Worm (Caenorhabditis elegans) whole organism, young adult: Measurements from ENCODE around the gene E04F6.15.

Source experiments
- B0019.2 ChIP-seq: fragments of 200-800 bp; sonication (Bioruptor generic); conservative IDR thresholded peaks from 2 replicates; pipeline ENCODE4 v1.3.6; 2022; ENCODE audit warnings: missing genetic modification reagents, missing genetic modification characterization, missing compliant biosample characterization
- C06A6.2 ChIP-seq: fragments of 200-800 bp; sonication (Bioruptor generic); conservative IDR thresholded peaks from 2 replicates; pipeline ENCODE4 v1.3.6; 2022; ENCODE audit warnings: missing genetic modification characterization, missing compliant biosample characterization
- D2030.7 ChIP-seq: fragments of 200-800 bp; sonication (Bioruptor generic); IDR thresholded peaks from 2 replicates; pipeline ENCODE4 v1.3.6; 2022; ENCODE audit warnings: missing genetic modification reagents, missing genetic modification characterization, missing compliant biosample characterization
- F22D6.2 ChIP-seq: sonication (generic microtip); optimal IDR thresholded peaks from 2 replicates; lab custom pipeline; 2016; ENCODE audit warnings: mild to moderate bottlenecking, missing genetic modification characterization, missing compliant biosample characterization
- F23B12.7 ChIP-seq: sonication (generic microtip); optimal IDR thresholded peaks from 2 replicates; lab custom pipeline; 2017; ENCODE audit warnings: missing genetic modification characterization, mild to moderate bottlenecking, missing compliant biosample characterization, antibody characterized with exemption, moderate library complexity; ENCODE audit not compliant: insufficient read depth
- F37B4.10 ChIP-seq: fragments of 200-800 bp; sonication (Bioruptor generic); IDR thresholded peaks from 2 replicates; pipeline ENCODE4 v1.3.6; 2022; ENCODE audit warnings: missing genetic modification characterization, missing compliant biosample characterization
- F55B11.4 ChIP-seq: sonication (generic microtip); optimal IDR thresholded peaks from 2 replicates; lab custom pipeline; 2016; ENCODE audit warnings: missing compliant biosample characterization, missing genetic modification characterization, borderline replicate concordance; ENCODE audit not compliant: insufficient read depth
- F57A8.1 ChIP-seq: fragments of 200-800 bp; sonication (Bioruptor generic); optimal IDR thresholded peaks from 2 replicates; lab custom pipeline; 2018; ENCODE audit warnings: mild to moderate bottlenecking, missing genetic modification characterization, moderate library complexity, missing compliant biosample characterization
- F57C9.4 ChIP-seq: sonication (generic microtip); optimal IDR thresholded peaks from 2 replicates; lab custom pipeline; 2017; ENCODE audit warnings: mild to moderate bottlenecking, missing genetic modification characterization, missing compliant biosample characterization
- K11D2.4 ChIP-seq: fragments of 200-800 bp; sonication (Bioruptor generic); IDR thresholded peaks from 2 replicates; pipeline ENCODE4 v1.3.6; 2022; ENCODE audit warnings: missing genetic modification reagents, missing genetic modification characterization, missing compliant biosample characterization
- K12H6.12 ChIP-seq: fragments of 200-800 bp; sonication (Bioruptor generic); optimal IDR thresholded peaks from 2 replicates; lab custom pipeline; 2018; ENCODE audit warnings: mild to moderate bottlenecking, missing genetic modification characterization, missing compliant biosample characterization
- Y53F4B.3 ChIP-seq: fragments of 200-800 bp; sonication (Bioruptor generic); IDR thresholded peaks from 2 replicates; pipeline ENCODE4 v1.3.6; 2022; ENCODE audit warnings: missing genetic modification reagents, missing genetic modification characterization, missing compliant biosample characterization
- Y95B8A.8 ChIP-seq: fragments of 200-800 bp; sonication (Bioruptor generic); IDR thresholded peaks from 2 replicates; pipeline ENCODE4 v1.3.6; 2022; ENCODE audit warnings: missing genetic modification reagents, missing genetic modification characterization, missing compliant biosample characterization
- ZK185.1 ChIP-seq: sonication (generic microtip); optimal IDR thresholded peaks from 2 replicates; lab custom pipeline; 2016; ENCODE audit warnings: mild to moderate bottlenecking, missing genetic modification characterization, missing compliant biosample characterization; ENCODE audit not compliant: poor library complexity, severe bottlenecking
- akir-1 ChIP-seq: fragments of 200-800 bp; sonication (Bioruptor generic); optimal IDR thresholded peaks from 2 replicates; lab custom pipeline; 2018; ENCODE audit warnings: mild to moderate bottlenecking, missing genetic modification characterization, moderate library complexity, missing compliant biosample characterization
- atf-7 ChIP-seq: sonication (generic microtip); optimal IDR thresholded peaks from 2 replicates; lab custom pipeline; 2017; ENCODE audit warnings: mild to moderate bottlenecking, missing genetic modification characterization, missing compliant biosample characterization
- athp-1 ChIP-seq: sonication (generic microtip); optimal IDR thresholded peaks from 2 replicates; lab custom pipeline; 2017; ENCODE audit warnings: mild to moderate bottlenecking, missing genetic modification characterization, missing compliant biosample characterization
- attf-5 ChIP-seq: fragments of 200-800 bp; sonication (Bioruptor generic); optimal IDR thresholded peaks from 2 replicates; lab custom pipeline; 2018; ENCODE audit warnings: mild to moderate bottlenecking, missing genetic modification characterization, missing compliant biosample characterization
- bed-1 ChIP-seq: fragments of 200-800 bp; sonication (Bioruptor generic); IDR thresholded peaks from 2 replicates; pipeline ENCODE4 v1.3.6; 2022; ENCODE audit warnings: missing genetic modification reagents, missing genetic modification characterization, missing compliant biosample characterization
- ccch-3 ChIP-seq: fragments of 200-800 bp; sonication (Bioruptor generic); optimal IDR thresholded peaks from 2 replicates; lab custom pipeline; 2018; ENCODE audit warnings: mild to moderate bottlenecking, missing genetic modification characterization, missing compliant biosample characterization
- ceh-100 ChIP-seq: fragments of 200-800 bp; sonication (Bioruptor generic); IDR thresholded peaks from 2 replicates; pipeline ENCODE4 v1.3.6; 2022; ENCODE audit warnings: missing genetic modification reagents, missing genetic modification characterization, missing compliant biosample characterization
- ceh-40 ChIP-seq: fragments of 200-800 bp; sonication (Bioruptor generic); IDR thresholded peaks from 2 replicates; pipeline ENCODE4 v1.3.6; 2022; ENCODE audit warnings: missing genetic modification characterization, missing compliant biosample characterization
- ceh-58 ChIP-seq: fragments of 200-800 bp; sonication (Bioruptor generic); IDR thresholded peaks from 2 replicates; pipeline ENCODE4 v1.3.6; 2022; ENCODE audit warnings: missing genetic modification characterization, missing compliant biosample characterization
- ceh-79 ChIP-seq: sonication (generic microtip); optimal IDR thresholded peaks from 2 replicates; lab custom pipeline; 2017; ENCODE audit warnings: mild to moderate bottlenecking, missing genetic modification characterization, missing compliant biosample characterization
- dox-1 ChIP-seq: fragments of 200-800 bp; sonication (Bioruptor generic); IDR thresholded peaks from 2 replicates; pipeline ENCODE4 v1.3.6; 2022; ENCODE audit warnings: missing genetic modification reagents, missing genetic modification characterization, missing compliant biosample characterization
- egrh-3 ChIP-seq: fragments of 200-800 bp; sonication (Bioruptor generic); IDR thresholded peaks from 2 replicates; pipeline ENCODE4 v1.3.6; 2022; ENCODE audit warnings: missing genetic modification reagents, missing genetic modification characterization, missing compliant biosample characterization
- gei-17 ChIP-seq: fragments of 200-800 bp; sonication (Bioruptor generic); optimal IDR thresholded peaks from 2 replicates; lab custom pipeline; 2018; ENCODE audit warnings: mild to moderate bottlenecking, missing genetic modification characterization, missing compliant biosample characterization
- him-1 ChIP-seq: sonication (generic microtip); optimal IDR thresholded peaks from 2 replicates; lab custom pipeline; 2016; ENCODE audit warnings: missing genotype, missing genetic modification reagents, missing genetic modification characterization, missing compliant biosample characterization
- hmg-1.2 ChIP-seq: fragments of 200-800 bp; sonication (Bioruptor generic); IDR thresholded peaks from 2 replicates; pipeline ENCODE4 v1.3.6; 2022; ENCODE audit warnings: missing genetic modification reagents, missing genetic modification characterization, missing compliant biosample characterization
- hmg-20 ChIP-seq: fragments of 200-800 bp; sonication (Bioruptor generic); IDR thresholded peaks from 2 replicates; pipeline ENCODE4 v1.3.6; 2022; ENCODE audit warnings: missing genetic modification reagents, missing genetic modification characterization, missing compliant biosample characterization
- let-607 ChIP-seq, 2 experiments: fragments of 200-800 bp in 1 of 2; sonication (Bioruptor generic) in 1 of 2; sonication (generic microtip) in 1 of 2; optimal IDR thresholded peaks; 2 replicates each; lab custom pipeline; 2016 to 2018; ENCODE audit warnings: mild to moderate bottlenecking in 2 of 2, missing compliant biosample characterization in 2 of 2, missing genetic modification characterization in 2 of 2, moderate library complexity in 2 of 2, missing genotype in 1 of 2
- lin-54 ChIP-seq: fragments of 200-800 bp; sonication (Bioruptor generic); optimal IDR thresholded peaks from 2 replicates; lab custom pipeline; 2018; ENCODE audit warnings: mild to moderate bottlenecking, missing genetic modification characterization, missing compliant biosample characterization
- lsl-1 ChIP-seq: fragments of 200-800 bp; sonication (Bioruptor generic); optimal IDR thresholded peaks from 2 replicates; lab custom pipeline; 2018; ENCODE audit warnings: mild to moderate bottlenecking, missing genetic modification characterization, moderate library complexity, missing compliant biosample characterization
- madf-10 ChIP-seq: sonication (generic microtip); optimal IDR thresholded peaks from 2 replicates; lab custom pipeline; 2016; ENCODE audit warnings: mild to moderate bottlenecking, missing genetic modification characterization, missing compliant biosample characterization
- mcd-1 ChIP-seq: fragments of 200-800 bp; sonication (Bioruptor generic); IDR thresholded peaks from 2 replicates; pipeline ENCODE4 v1.3.6; 2022; ENCODE audit warnings: missing genetic modification reagents, missing genetic modification characterization, missing compliant biosample characterization
- mel-28 ChIP-seq: sonication (generic microtip); optimal IDR thresholded peaks from 2 replicates; lab custom pipeline; 2016; ENCODE audit warnings: borderline replicate concordance, mild to moderate bottlenecking, missing genetic modification characterization, missing compliant biosample characterization
- mxl-1 ChIP-seq: sonication (generic microtip); optimal IDR thresholded peaks from 2 replicates; lab custom pipeline; 2016; ENCODE audit warnings: missing genetic modification characterization, missing compliant biosample characterization
- nfyb-1 ChIP-seq: fragments of 200-800 bp; sonication (Bioruptor generic); IDR thresholded peaks from 2 replicates; pipeline ENCODE4 v1.3.6; 2022; ENCODE audit warnings: missing genetic modification reagents, missing genetic modification characterization, missing compliant biosample characterization
- nhr-120 ChIP-seq: fragments of 200-800 bp; sonication (Bioruptor generic); IDR thresholded peaks from 2 replicates; pipeline ENCODE4 v1.3.6; 2022; ENCODE audit warnings: missing genetic modification characterization, missing compliant biosample characterization
- nhr-90 ChIP-seq: sonication (generic microtip); optimal IDR thresholded peaks from 2 replicates; lab custom pipeline; 2016; ENCODE audit warnings: missing genotype, mild to moderate bottlenecking, missing genetic modification characterization, missing compliant biosample characterization
- pha-4 ChIP-seq: fragments of 150-350 bp; sonication (generic microtip); optimal IDR thresholded peaks from 2 replicates; lab custom pipeline; 2014; ENCODE audit warnings: missing biosample characterization, missing genetic modification reagents, missing genetic modification characterization
- sea-2 ChIP-seq: fragments of 200-800 bp; sonication (Bioruptor generic); IDR thresholded peaks from 2 replicates; pipeline ENCODE4 v1.3.6; 2022; ENCODE audit warnings: missing genetic modification characterization, missing compliant biosample characterization
- snpc-1.3 ChIP-seq: sonication (generic microtip); optimal IDR thresholded peaks from 2 replicates; lab custom pipeline; 2017; ENCODE audit warnings: missing genetic modification characterization, mild to moderate bottlenecking, missing compliant biosample characterization, antibody characterized with exemption, moderate library complexity, missing genotype, missing genetic modification reagents; ENCODE audit not compliant: insufficient read depth
- ztf-18 ChIP-seq: sonication (generic microtip); optimal IDR thresholded peaks from 2 replicates; lab custom pipeline; 2016; ENCODE audit warnings: missing genotype, mild to moderate bottlenecking, missing genetic modification characterization, missing compliant biosample characterization
- ztf-22 ChIP-seq: fragments of 200-800 bp; sonication (Bioruptor generic); optimal IDR thresholded peaks from 2 replicates; lab custom pipeline; 2018; ENCODE audit warnings: mild to moderate bottlenecking, missing genetic modification characterization, moderate library complexity, missing compliant biosample characterization
- ztf-28 ChIP-seq: fragments of 200-800 bp; sonication (Bioruptor generic); IDR thresholded peaks from 2 replicates; pipeline ENCODE4 v1.3.6; 2022; ENCODE audit warnings: missing genetic modification reagents, missing genetic modification characterization, missing compliant biosample characterization
- ztf-3 ChIP-seq: fragments of 200-800 bp; sonication (Bioruptor generic); optimal IDR thresholded peaks from 2 replicates; lab custom pipeline; 2018; ENCODE audit warnings: mild to moderate bottlenecking, missing genetic modification characterization, missing compliant biosample characterization

E04F6.15 gene

DNA sequence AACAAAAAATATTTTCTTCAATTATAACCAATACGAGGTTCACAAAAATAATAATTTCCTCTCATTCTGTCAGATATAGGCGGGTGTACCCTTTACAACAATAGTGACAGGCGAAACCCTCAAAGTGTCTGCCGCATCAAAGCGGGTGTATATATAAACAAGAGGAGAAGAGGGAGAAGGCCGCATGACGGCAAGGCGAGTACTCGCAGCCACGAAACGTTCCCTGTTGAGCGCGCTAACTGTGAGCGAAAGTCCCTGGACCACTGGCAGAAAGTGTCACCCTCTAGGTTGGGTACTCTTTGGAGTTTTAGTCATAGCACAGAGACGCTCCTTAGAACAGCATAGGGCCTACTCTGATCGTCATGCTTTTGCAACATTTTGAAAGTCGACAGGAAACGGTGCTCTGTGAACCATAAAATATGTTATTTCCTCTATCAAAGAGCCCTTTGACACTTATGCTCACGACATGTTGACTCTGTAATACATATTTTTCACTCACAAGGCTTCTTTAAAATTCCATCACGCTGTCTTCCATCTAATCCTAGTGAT lies 10.0 kb downstream of the E04F6.15 start, which contains the start of gene pcrg-1:
Gene pcrg-1, plus strand, starts transcription at position 499 of the 549 bp plus-strand sequence.
- TF ChIP-seq ceh-100 (GFP tag; lab: Robert Waterston, UW) (peak; percentile 73), nhr-120 (GFP tag; lab: Robert Waterston, UW) (0 out of 2 replicates have a peak, but pooled peaks have one; percentile 35), akir-1 (GFP tag; lab: Kevin White, UChicago) (peak; percentile 36), nhr-90 (tag; lab: Kevin White, UChicago) (peak; percentile 90), D2030.7 (GFP tag; lab: Robert Waterston, UW) (peak; percentile 78), ccch-3 (GFP tag; lab: Kevin White, UChicago) (no peak), ceh-40 (GFP tag; lab: Robert Waterston, UW) (peak; percentile 86), F22D6.2 (tag; lab: Kevin White, UChicago) (peak; percentile 58), K11D2.4 (GFP tag; lab: Robert Waterston, UW) (peak; percentile 63; the same call in 1 of the 2 replicates), F37B4.10 (GFP tag; lab: Robert Waterston, UW) (no peak), mxl-1 (tag; lab: Kevin White, UChicago) (peak; percentile 80), sea-2 (GFP tag; lab: Robert Waterston, UW) (peak; percentile 72; the same call in 1 of the 2 replicates), pha-4 (tag; lab: Kevin White, UChicago) (no peak), lsl-1 (GFP tag; lab: Kevin White, UChicago) (peak; percentile 70), C06A6.2 (peak; percentile 69; the same call in 1 of the 2 replicates), bed-1 (GFP tag; lab: Robert Waterston, UW) (peak; percentile 80; the same call in 1 of the 2 replicates), ZK185.1 (tag; lab: Kevin White, UChicago) (peak; percentile 78), F57C9.4 (tag; lab: Kevin White, UChicago) (peak; percentile 10), ztf-3 (GFP tag; lab: Kevin White, UChicago) (peak; percentile 20), ceh-58 (GFP tag; lab: Robert Waterston, UW) (0 out of 2 replicates have a peak, but pooled peaks have one; percentile 7), lin-54 (GFP tag; lab: Kevin White, UChicago) (peak; percentile 76), hmg-1.2 (GFP tag; lab: Robert Waterston, UW) (peak; percentile 92), let-607 (tag; optimal IDR thresholded peaks at IDR 0.05; lab: Kevin White, UChicago) (peak; percentile 40 to 43), F23B12.7 (tag; lab: Kevin White, UChicago) (peak; percentile 26), atf-7 (tag; lab: Kevin White, UChicago) (peak; percentile 56), F55B11.4 (tag; lab: Kevin White, UChicago) (no peak), ceh-79 (tag; lab: Kevin White, UChicago) (peak; percentile 89), mel-28 (tag; lab: Kevin White, UChicago) (no peak), nfyb-1 (GFP tag; lab: Robert Waterston, UW) (peak; percentile 84), K12H6.12 (tag; lab: Kevin White, UChicago) (peak; percentile 78), ztf-22 (GFP tag; lab: Kevin White, UChicago) (peak; percentile 52), dox-1 (GFP tag; lab: Robert Waterston, UW) (peak; percentile 90), gei-17 (GFP tag; lab: Kevin White, UChicago) (no peak), him-1 (tag; lab: Kevin White, UChicago) (peak; percentile 63), egrh-3 (GFP tag; lab: Robert Waterston, UW) (peak; percentile 58; the same call in 1 of the 2 replicates), Y95B8A.8 (GFP tag; lab: Robert Waterston, UW) (peak; percentile 51; the same call in 1 of the 2 replicates), mcd-1 (GFP tag; lab: Robert Waterston, UW) (peak; percentile 79; the same call in 1 of the 2 replicates), B0019.2 (GFP tag; lab: Robert Waterston, UW) (no peak), athp-1 (tag; lab: Kevin White, UChicago) (peak; percentile 94), ztf-18 (tag; lab: Kevin White, UChicago) (peak; percentile 84), snpc-1.3 (tag; lab: Kevin White, UChicago) (peak; percentile 79), F57A8.1 (GFP tag; lab: Kevin White, UChicago) (peak; percentile 55), Y53F4B.3 (GFP tag; lab: Robert Waterston, UW) (peak; percentile 28; the same call in 1 of the 2 replicates), hmg-20 (peak; percentile 61; the same call in 1 of the 2 replicates), madf-10 (peak; percentile 59), attf-5 (GFP tag; lab: Kevin White, UChicago) (peak; percentile 70), ztf-28 (GFP tag; lab: Robert Waterston, UW) (no peak)
